Fruit fly (Drosophila melanogaster): Measurements from ENCODE around the gene kmg.

- peak; percentile 54 for TF ChIP-seq cic (GFP tag; optimal IDR thresholded peaks at IDR 0.05)
- TF ChIP-seq Mnt (GFP tag; optimal IDR thresholded peaks at IDR 0.05), result peak; percentile 72
- peak; percentile 48 for TF ChIP-seq tj (GFP tag; optimal IDR thresholded peaks at IDR 0.05)
Observed at dm6 chr2L:13205256-13205655, 44.9 kb downstream of the kmg start.
